Worm (Caenorhabditis elegans): ENCODE measurements around the gene kin-5.

ce11 chrIV:9989416-9989815 lies 20.4 kb upstream of the kin-5 start:
- TF ChIP-seq dve-1 (tag; optimal IDR thresholded peaks at IDR 0.05): no peak
- TF ChIP-seq elt-4 (tag; optimal IDR thresholded peaks at IDR 0.05): no peak
- no peak for TF ChIP-seq nhr-11 (tag; optimal IDR thresholded peaks at IDR 0.05)
- TF ChIP-seq lin-11 (tag; optimal IDR thresholded peaks at IDR 0.05): no peak
- TF ChIP-seq pha-4 (tag; optimal IDR thresholded peaks at IDR 0.05): no peak
- TF ChIP-seq unc-55 (GFP tag; optimal IDR thresholded peaks at IDR 0.05): no peak
- no peak for TF ChIP-seq elt-2 (tag; optimal IDR thresholded peaks at IDR 0.05)
